Worm (Caenorhabditis elegans): ENCODE measurements around the gene shl-1.

shl-1 gene

ce11 chrIV:6417612-6418011 lies 33.7 kb upstream of the shl-1 start:
- TF ChIP-seq madf-8 (GFP tag; conservative IDR thresholded peaks at IDR 0.05): no peak
- peak; percentile 71 for TF ChIP-seq F49E8.2 (tag; optimal IDR thresholded peaks at IDR 0.05; ENCODE audit: insufficient read depth)
- TF ChIP-seq hmg-20 (GFP tag; IDR thresholded peaks at IDR 0.05): no peak
- TF ChIP-seq lin-35 (GFP tag; optimal IDR thresholded peaks at IDR 0.05): no peak
- no peak for TF ChIP-seq tbx-9 (tag; optimal IDR thresholded peaks at IDR 0.05; ENCODE audit: borderline replicate concordance)
- TF ChIP-seq lin-26 (GFP tag; IDR thresholded peaks at IDR 0.05): peak; percentile 38; the same call in 1 of the 2 replicates
- no peak for TF ChIP-seq mel-28 (tag; optimal IDR thresholded peaks at IDR 0.05; ENCODE audit: borderline replicate concordance)
- TF ChIP-seq unc-130 (GFP tag; optimal IDR thresholded peaks at IDR 0.05): no peak
- no peak for TF ChIP-seq lsy-27 (tag; optimal IDR thresholded peaks at IDR 0.05; ENCODE audit: borderline replicate concordance, insufficient read depth)
- no peak for TF ChIP-seq tbp1 (GFP tag; optimal IDR thresholded peaks at IDR 0.05)
- TF ChIP-seq attf-6 (GFP tag; IDR thresholded peaks at IDR 0.05): 0 out of 2 replicates have a peak, but pooled peaks have one; percentile 52
- no peak for TF ChIP-seq snpc-4 (GFP tag; optimal IDR thresholded peaks at IDR 0.05)
- peak in 1 of 4 experiments; percentile 55 for TF ChIP-seq snpc-4 (tag; optimal IDR thresholded peaks at IDR 0.05)
- no peak for TF ChIP-seq ccch-3 (GFP tag; optimal IDR thresholded peaks at IDR 0.05)
- no peak for TF ChIP-seq C17E4.6 (GFP tag; IDR thresholded peaks at IDR 0.05)
- TF ChIP-seq B0019.2 (GFP tag; conservative IDR thresholded peaks at IDR 0.05): no peak
- TF ChIP-seq snpc-3.4 (tag; optimal IDR thresholded peaks at IDR 0.05): peak; percentile 36
- TF ChIP-seq akir-1 (GFP tag; optimal IDR thresholded peaks at IDR 0.05): no peak
- TF ChIP-seq xnd-1 (tag; optimal IDR thresholded peaks at IDR 0.05): peak; percentile 36
- no peak for TF ChIP-seq lin-40 (tag; optimal IDR thresholded peaks at IDR 0.05)

ce11 chrIV:6416553-6416952 lies 32.7 kb upstream of the shl-1 start, which contains the start of gene Y73B6BL.22:
Gene Y73B6BL.22 (minus strand): TSS chrIV:6416653.
- no peak for TF ChIP-seq F23B12.7 (tag; optimal IDR thresholded peaks at IDR 0.05; ENCODE audit: insufficient read depth)
- no peak for TF ChIP-seq bed-1 (GFP tag; IDR thresholded peaks at IDR 0.05)
- TF ChIP-seq tbp1 (GFP tag; optimal IDR thresholded peaks at IDR 0.05): no peak
- no peak for TF ChIP-seq C17E4.6 (GFP tag; IDR thresholded peaks at IDR 0.05)
- TF ChIP-seq somi-1 (GFP tag; optimal IDR thresholded peaks at IDR 0.05): no peak
- TF ChIP-seq xnd-1 (tag; optimal IDR thresholded peaks at IDR 0.05): no peak
- TF ChIP-seq hsf-1 (GFP tag; IDR thresholded peaks at IDR 0.05): no peak
- TF ChIP-seq Y56A3A.18 (GFP tag; IDR thresholded peaks at IDR 0.05): no peak

DNA sequence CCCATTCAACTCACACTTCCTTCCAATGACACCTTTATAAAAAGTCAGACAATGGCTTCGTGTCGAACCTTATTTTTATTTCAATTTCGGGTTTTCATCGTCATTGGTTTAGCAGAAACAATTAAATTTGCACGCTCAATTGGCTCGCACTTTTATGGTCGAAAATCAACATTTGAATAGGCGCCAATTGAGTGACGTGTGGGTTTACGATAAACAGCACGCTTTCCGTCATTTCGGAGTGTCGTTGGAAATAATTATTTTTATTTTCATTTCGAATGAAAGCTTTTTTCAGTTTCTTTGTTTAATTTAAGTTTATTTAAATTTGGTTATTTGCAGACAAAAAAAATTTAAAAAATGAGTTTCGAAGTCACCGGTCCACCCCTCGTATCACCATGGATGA lies 31.3 kb upstream of the shl-1 start, which contains the start of gene exos-2:
Gene exos-2 (plus strand): TSS at position 330 of the 400 bp plus-strand sequence.
- TF ChIP-seq attf-3 (GFP tag; conservative IDR thresholded peaks at IDR 0.05) (peak; percentile 97), lin-35 (GFP tag; optimal IDR thresholded peaks at IDR 0.05) (peak in 1 of 3 experiments; percentile 79), sea-2 (GFP tag; IDR thresholded peaks at IDR 0.05) (no peak), efl-1 (GFP tag; optimal IDR thresholded peaks at IDR 0.05) (peak; percentile 75), snpc-4 (GFP tag; optimal IDR thresholded peaks at IDR 0.05) (no peak), snpc-4 (tag; optimal IDR thresholded peaks at IDR 0.05) (peak in 3 of 4 experiments; percentile 60 to 71 (median 62)), F22D6.2 (tag; optimal IDR thresholded peaks at IDR 0.05) (no peak), F55B11.4 (tag; optimal IDR thresholded peaks at IDR 0.05; ENCODE audit: borderline replicate concordance, insufficient read depth) (no peak), tbp1 (GFP tag; optimal IDR thresholded peaks at IDR 0.05) (peak; percentile 12), nhr-90 (tag; optimal IDR thresholded peaks at IDR 0.05) (no peak), bed-2 (GFP tag; IDR thresholded peaks at IDR 0.05) (no peak), hmg-1.2 (GFP tag; IDR thresholded peaks at IDR 0.05) (no peak), ceh-27 (GFP tag; optimal IDR thresholded peaks at IDR 0.05) (no peak), F33H1.4 (GFP tag; IDR thresholded peaks at IDR 0.05) (peak; percentile 34; the same call in 1 of the 2 replicates), dpl-1 (GFP tag; optimal IDR thresholded peaks at IDR 0.05) (peak; percentile 72)

Measured in whole organism, young adult.